Worm (Caenorhabditis elegans) whole organism, L1 larva: ENCODE measurements around the gene pes-4.

Source experiments
- nhr-20 ChIP-seq: sonication (generic microtip); optimal IDR thresholded peaks from 2 replicates; lab custom pipeline; 2016; ENCODE audit warnings: mild to moderate bottlenecking, missing genetic modification characterization, missing compliant biosample characterization
- unc-30 ChIP-seq: sonication (generic microtip); optimal IDR thresholded peaks from 2 replicates; lab custom pipeline; 2017; ENCODE audit warnings: missing biosample characterization, missing genetic modification characterization

- TF ChIP-seq unc-30 (tag; lab: Kevin White, UChicago) = no peak
- peak; percentile 37 for TF ChIP-seq nhr-20 (tag; lab: Kevin White, UChicago)
Measured at ce11 chrIII:1279197-1279596, 49.1 kb upstream of the pes-4 start.
